Worm (Caenorhabditis elegans) whole organism, L4/young adult: ENCODE results near the gene mrps-33.
"Not testable (repeated sequence)": the region's sequence is repeated elsewhere in the genome, so short reads cannot be mapped to it uniquely, and the experiment has no call there.

Experiments used
- W03F9.2 ChIP-seq: fragments of 150-350 bp; optimal IDR thresholded peaks from 2 replicates; lab custom pipeline; 2014; ENCODE audit warnings: missing biosample characterization, missing genetic modification characterization
- dao-5 ChIP-seq: sonication (generic microtip); optimal IDR thresholded peaks from 2 replicates; lab custom pipeline; 2016; ENCODE audit warnings: missing genotype, missing genetic modification characterization, moderate library complexity, missing compliant biosample characterization
- him-1 ChIP-seq: sonication (generic microtip); optimal IDR thresholded peaks from 2 replicates; lab custom pipeline; 2016; ENCODE audit warnings: missing genotype, missing genetic modification reagents, missing genetic modification characterization, missing compliant biosample characterization

mrps-33 gene

ce11 chrIV:8739926-8740325 is at the start of gene mrps-33:
mrps-33 (minus strand) TSS chrIV:8740026.
- TF ChIP-seq him-1 (tag; lab: Kevin White, UChicago) (no peak), W03F9.2 (tag; lab: Kevin White, UChicago) (no peak), dao-5 (tag; lab: Kevin White, UChicago) (no peak)

ce11 chrIV:8788048-8788447 is 48.2 kb upstream of the mrps-33 start, which contains the start of gene C33D9.10:
C33D9.10 (minus strand) TSS chrIV:8788148.
- not testable (repeated sequence) for TF ChIP-seq him-1, dao-5, W03F9.2 (tag; lab: Kevin White, UChicago)

- no peak for TF ChIP-seq dao-5 (tag; lab: Kevin White, UChicago)
- no peak for TF ChIP-seq him-1 (tag; lab: Kevin White, UChicago)
- TF ChIP-seq W03F9.2 (tag; lab: Kevin White, UChicago), result no peak
These were observed 46.8 kb upstream of the mrps-33 start, which contains the start of gene C33D9.8 for ce11 chrIV:8786654-8787053. C33D9.8 (minus strand) TSS chrIV:8786752.

- TF ChIP-seq him-1 (tag; lab: Kevin White, UChicago), result no peak
- no peak for TF ChIP-seq dao-5 (tag; lab: Kevin White, UChicago)
- no peak for TF ChIP-seq W03F9.2 (tag; lab: Kevin White, UChicago)
These were observed 45.1 kb upstream of the mrps-33 start, which contains the start of gene C33D9.13 for ce11 chrIV:8784855-8785327. C33D9.13 (minus strand) TSS chrIV:8785277.

- TF ChIP-seq W03F9.2 (tag; lab: Kevin White, UChicago) (no peak), him-1 (tag; lab: Kevin White, UChicago) (no peak), dao-5 (tag; lab: Kevin White, UChicago) (no peak)
These were observed 42.3 kb upstream of the mrps-33 start for ce11 chrIV:8782172-8782571.

- TF ChIP-seq W03F9.2 (tag; lab: Kevin White, UChicago) (no peak), him-1 (tag; lab: Kevin White, UChicago) (no peak), dao-5 (tag; lab: Kevin White, UChicago) (no peak)
These were observed 38.2 kb upstream of the mrps-33 start, which contains the start of gene C33D9.6 for ce11 chrIV:8778045-8778444. C33D9.6 (minus strand) TSS chrIV:8778145.

- no peak for TF ChIP-seq dao-5 (tag; lab: Kevin White, UChicago)
- no peak for TF ChIP-seq W03F9.2 (tag; lab: Kevin White, UChicago)
- TF ChIP-seq him-1 (tag; lab: Kevin White, UChicago), result no peak
These were observed 33.0 kb upstream of the mrps-33 start, which contains the start of gene F20C5.6 for ce11 chrIV:8772800-8773256. F20C5.6 (minus strand) TSS chrIV:8773206.

ce11 chrIV:8769539-8769938 is 29.7 kb upstream of the mrps-33 start, which contains the start of gene F20C5.5:
F20C5.5 (minus strand) TSS chrIV:8769639.
- no peak for TF ChIP-seq dao-5 (tag; lab: Kevin White, UChicago)
- no peak for TF ChIP-seq W03F9.2 (tag; lab: Kevin White, UChicago)
- TF ChIP-seq him-1 (tag; lab: Kevin White, UChicago), result no peak

ce11 chrIV:8764567-8764966 is 24.7 kb upstream of the mrps-33 start, which contains the start of gene cdc-50.B:
cdc-50.B (plus strand) TSS chrIV:8764867.
- TF ChIP-seq W03F9.2 (tag; lab: Kevin White, UChicago) (no peak), him-1 (tag; lab: Kevin White, UChicago) (no peak), dao-5 (tag; lab: Kevin White, UChicago) (no peak)

ce11 chrIV:8762471-8762870 is 22.6 kb upstream of the mrps-33 start:
- TF ChIP-seq W03F9.2 (tag; lab: Kevin White, UChicago) (no peak), him-1 (tag; lab: Kevin White, UChicago) (no peak), dao-5 (tag; lab: Kevin White, UChicago) (no peak)

ce11 chrIV:8761896-8762295 is 22.1 kb upstream of the mrps-33 start, which contains the start of the genes F20C5.11 and klp-11:
F20C5.11 (minus strand) TSS chrIV:8761996.
klp-11 (minus strand) TSS chrIV:8762066.
- TF ChIP-seq W03F9.2 (tag; lab: Kevin White, UChicago) (no peak), him-1 (tag; lab: Kevin White, UChicago) (no peak), dao-5 (tag; lab: Kevin White, UChicago) (no peak)

ce11 chrIV:8758620-8759019 is 18.8 kb upstream of the mrps-33 start:
- no peak for TF ChIP-seq dao-5 (tag; lab: Kevin White, UChicago)
- no peak for TF ChIP-seq him-1 (tag; lab: Kevin White, UChicago)
- TF ChIP-seq W03F9.2 (tag; lab: Kevin White, UChicago), result no peak

- TF ChIP-seq dao-5 (tag; lab: Kevin White, UChicago), result no peak
- no peak for TF ChIP-seq him-1 (tag; lab: Kevin White, UChicago)
- TF ChIP-seq W03F9.2 (tag; lab: Kevin White, UChicago), result no peak
These were observed 17.9 kb upstream of the mrps-33 start for ce11 chrIV:8757729-8758128.

- TF ChIP-seq him-1 (tag; lab: Kevin White, UChicago), result no peak
- TF ChIP-seq W03F9.2 (tag; lab: Kevin White, UChicago), result no peak
- TF ChIP-seq dao-5 (tag; lab: Kevin White, UChicago), result no peak
These were observed 14.9 kb upstream of the mrps-33 start, which contains the start of gene elli-1 for ce11 chrIV:8754727-8755126. elli-1 (minus strand) TSS chrIV:8754827.
